Worm (Caenorhabditis elegans) whole organism, early embryonic: ENCODE measurements around the gene tat-4.

Experiments used
- ama-1 ChIP-seq: fragments of 150-350 bp; optimal IDR thresholded peaks from 2 replicates; lab custom pipeline; 2014
- ceh-13 ChIP-seq: fragments of 200-800 bp; sonication (Bioruptor generic); optimal IDR thresholded peaks from 2 replicates; lab custom pipeline; 2018; ENCODE audit warnings: mild to moderate bottlenecking, missing genetic modification characterization, missing compliant biosample characterization
- hmbx-1 ChIP-seq: sonication (generic microtip); optimal IDR thresholded peaks from 2 replicates; lab custom pipeline; 2016; ENCODE audit warnings: mild to moderate bottlenecking, missing genetic modification characterization, missing compliant biosample characterization
- hnd-1 ChIP-seq: sonication (generic microtip); optimal IDR thresholded peaks from 2 replicates; lab custom pipeline; 2016; ENCODE audit warnings: missing genetic modification characterization, missing compliant biosample characterization
- tbx-37 ChIP-seq: fragments of 200-800 bp; sonication (Bioruptor generic); conservative IDR thresholded peaks from 2 replicates; pipeline ENCODE4 v1.3.6; 2022; ENCODE audit warnings: missing genetic modification reagents, missing genetic modification characterization, missing compliant biosample characterization

- TF ChIP-seq ama-1 (no peak), ceh-13 (GFP tag; lab: Kevin White, UChicago) (no peak), hnd-1 (tag; lab: Kevin White, UChicago) (no peak), tbx-37 (GFP tag; lab: Robert Waterston, UW) (no peak), hmbx-1 (no peak)
Observed at ce11 chrII:6252707-6253106, 8.6 kb upstream of the tat-4 start.
